Worm (Caenorhabditis elegans): ENCODE results near the gene ugt-18.

Gene ugt-18

DNA sequence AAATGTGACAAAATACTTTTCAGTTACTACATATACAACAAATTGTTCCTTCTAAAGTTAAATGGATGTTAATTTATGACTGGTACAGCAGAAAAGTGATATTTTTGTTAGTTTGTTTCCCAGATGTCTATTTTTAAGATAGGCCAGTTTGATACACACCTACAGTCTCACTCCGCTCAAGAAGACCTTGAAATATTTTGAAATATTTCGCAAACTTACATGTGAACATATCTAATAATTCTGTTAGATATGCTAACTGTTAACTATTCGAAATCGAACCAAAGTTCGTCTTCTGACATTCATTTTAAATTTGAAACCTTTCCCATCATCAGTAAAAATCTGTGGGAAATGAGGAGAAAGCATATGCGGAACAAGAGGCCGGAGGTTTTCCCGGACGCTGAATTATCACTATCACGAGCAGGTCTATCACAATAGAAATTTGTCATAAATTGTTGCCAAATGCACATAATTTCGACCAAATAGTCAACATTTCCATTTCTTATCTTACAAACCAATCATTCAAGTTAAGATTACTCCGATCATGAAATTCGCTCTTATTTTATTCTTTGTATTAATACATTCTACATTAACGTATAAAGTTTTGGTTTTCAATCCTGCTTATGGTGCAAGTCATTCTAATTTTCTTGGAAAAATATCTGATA, at the start of gene ugt-18, which contains the start of gene ZC443.4:
Gene ugt-18, plus strand, starts transcription at position 469 of the 662 bp plus-strand sequence.
Gene ZC443.4, minus strand, starts transcription at position 95 of the 662 bp plus-strand sequence.
- TF ChIP-seq Y53F4B.3 (GFP tag; IDR thresholded peaks at IDR 0.05) (no peak), nhr-80 (tag; optimal IDR thresholded peaks at IDR 0.05) (peak; percentile 5), somi-1 (GFP tag; optimal IDR thresholded peaks at IDR 0.05) (no peak), attf-5 (GFP tag; optimal IDR thresholded peaks at IDR 0.05) (no peak), egl-44 (GFP tag; IDR thresholded peaks at IDR 0.05) (no peak), pbrm-1 (GFP tag; IDR thresholded peaks at IDR 0.05) (no peak)

DNA sequence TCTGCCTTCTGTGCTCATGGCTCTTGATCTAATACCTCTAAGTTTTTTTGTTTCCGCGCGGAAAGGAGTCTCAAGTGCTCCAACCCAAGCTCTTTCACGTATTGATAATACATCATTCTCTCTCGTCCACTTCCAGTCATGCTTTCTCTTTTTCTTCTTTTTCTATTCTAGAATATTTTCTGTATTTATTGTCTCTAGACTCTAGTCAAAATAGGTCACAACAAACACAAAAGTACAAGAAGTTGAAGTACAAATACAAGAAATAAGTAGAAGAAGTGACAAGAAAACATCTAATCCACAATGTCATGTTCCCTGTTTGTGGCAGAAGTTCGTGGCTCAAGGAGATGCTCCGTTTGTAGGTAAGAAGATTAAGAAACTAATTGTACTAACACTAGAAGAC, 46.8 kb upstream of the ugt-18 start, which contains the start of gene ZC455.1:
Gene ZC455.1, plus strand, starts transcription at position 301 of the 400 bp plus-strand sequence.
- TF ChIP-seq lir-1 (GFP tag; conservative IDR thresholded peaks at IDR 0.05) = no peak
- no peak for TF ChIP-seq F57C9.4 (tag; optimal IDR thresholded peaks at IDR 0.05)
- TF ChIP-seq nhr-179 (tag; optimal IDR thresholded peaks at IDR 0.05) = no peak
- TF ChIP-seq mes-4 (tag; optimal IDR thresholded peaks at IDR 0.05) = no peak
- TF ChIP-seq madf-10 (tag; optimal IDR thresholded peaks at IDR 0.05) = no peak
- TF ChIP-seq T07F8.4 (tag; optimal IDR thresholded peaks at IDR 0.05) = no peak
- TF ChIP-seq Y67H2A.10 (GFP tag; conservative IDR thresholded peaks at IDR 0.05) = no peak
- no peak for TF ChIP-seq ceh-27 (GFP tag; optimal IDR thresholded peaks at IDR 0.05)
- TF ChIP-seq nfya-2 (GFP tag; IDR thresholded peaks at IDR 0.05) = no peak
- TF ChIP-seq ZK185.1 (tag; optimal IDR thresholded peaks at IDR 0.05; ENCODE audit: poor library complexity, severe bottlenecking) = no peak
- no peak for TF ChIP-seq T26A5.8 (tag; optimal IDR thresholded peaks at IDR 0.05)
- no peak for TF ChIP-seq nhr-27 (tag; optimal IDR thresholded peaks at IDR 0.05)
- no peak for TF ChIP-seq F10E7.11 (tag; optimal IDR thresholded peaks at IDR 0.05)
- no peak for TF ChIP-seq ets-4 (GFP tag; optimal IDR thresholded peaks at IDR 0.05)
- no peak for TF ChIP-seq F55B11.4 (tag; optimal IDR thresholded peaks at IDR 0.05; ENCODE audit: borderline replicate concordance, insufficient read depth)
- no peak for TF ChIP-seq egl-44 (GFP tag; IDR thresholded peaks at IDR 0.05)

DNA sequence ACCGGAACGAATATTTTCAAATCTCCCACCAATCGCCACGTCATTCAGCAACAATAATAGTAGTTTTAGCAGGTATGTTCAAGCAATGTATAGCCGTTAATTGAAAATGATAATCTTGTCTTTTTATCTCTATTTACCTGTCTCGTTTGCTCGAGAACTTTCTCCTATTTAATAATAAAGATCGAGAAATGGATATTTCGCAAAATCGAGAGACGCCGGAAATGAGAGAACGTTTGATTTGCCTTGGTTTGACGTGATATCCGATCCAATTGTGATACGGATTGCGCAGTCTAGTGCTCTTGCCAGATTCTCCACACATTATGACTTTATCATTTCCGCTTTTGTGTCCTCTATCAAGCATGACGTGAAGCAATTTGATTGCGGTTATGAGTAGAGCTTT, 46.2 kb upstream of the ugt-18 start:
- TF ChIP-seq hlh-26 (GFP tag; conservative IDR thresholded peaks at IDR 0.05) (no peak), ztf-28 (GFP tag; IDR thresholded peaks at IDR 0.05) (no peak), D2030.7 (GFP tag; IDR thresholded peaks at IDR 0.05) (no peak), tbp1 (GFP tag; optimal IDR thresholded peaks at IDR 0.05) (no peak), let-526 (GFP tag; IDR thresholded peaks at IDR 0.05) (no peak), F23B12.7 (tag; optimal IDR thresholded peaks at IDR 0.05; ENCODE audit: insufficient read depth) (no peak), lin-54 (GFP tag; optimal IDR thresholded peaks at IDR 0.05) (no peak), cebp-1 (GFP tag; IDR thresholded peaks at IDR 0.05) (no peak), cebp-1 (tag; optimal IDR thresholded peaks at IDR 0.05) (no peak), let-607 (tag; optimal IDR thresholded peaks at IDR 0.05) (no peak), F22D6.2 (tag; optimal IDR thresholded peaks at IDR 0.05) (no peak), akir-1 (GFP tag; optimal IDR thresholded peaks at IDR 0.05) (no peak), Y56A3A.18 (GFP tag; IDR thresholded peaks at IDR 0.05) (no peak), snpc-3.4 (tag; optimal IDR thresholded peaks at IDR 0.05) (no peak), F57C9.4 (tag; optimal IDR thresholded peaks at IDR 0.05) (no peak), Y79H2A.3 (GFP tag; conservative IDR thresholded peaks at IDR 0.05) (no peak), bed-1 (GFP tag; IDR thresholded peaks at IDR 0.05) (no peak), mcd-1 (GFP tag; IDR thresholded peaks at IDR 0.05) (no peak)
